Worm (Caenorhabditis elegans): ENCODE results near the gene Y4C6B.2.

DNA sequence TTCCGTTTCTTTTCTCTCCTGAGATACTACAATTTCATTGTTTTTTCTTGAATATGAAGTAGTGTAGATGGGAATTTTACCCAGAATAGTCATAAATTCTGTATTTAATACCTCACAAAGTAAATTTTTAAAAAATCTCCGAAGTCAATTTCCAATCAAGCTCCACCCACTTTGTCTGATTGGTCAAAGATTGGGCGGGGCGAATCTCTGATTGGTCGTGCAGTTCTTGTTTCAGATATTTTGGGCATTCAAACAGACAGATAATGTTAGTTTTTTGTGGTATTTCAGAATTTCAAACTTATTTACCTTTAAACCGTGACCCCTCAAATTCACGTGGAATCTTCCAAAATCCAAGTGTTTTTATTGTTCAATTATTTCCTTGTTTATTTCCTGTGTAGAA lies 21.2 kb downstream of the Y4C6B.2 start, which contains the start of gene F41H10.5:
- TF ChIP-seq ama-1 (optimal IDR thresholded peaks at IDR 0.05) (no peak), B0310.2 (tag; optimal IDR thresholded peaks at IDR 0.05) (no peak), ceh-36 (tag; optimal IDR thresholded peaks at IDR 0.05) (no peak), F13C5.2 (tag; optimal IDR thresholded peaks at IDR 0.05) (no peak), flt-1 (GFP tag; IDR thresholded peaks at IDR 0.05) (no peak), hmbx-1 (tag; optimal IDR thresholded peaks at IDR 0.05) (no peak), tbx-37 (GFP tag; conservative IDR thresholded peaks at IDR 0.05) (no peak), ceh-13 (GFP tag; optimal IDR thresholded peaks at IDR 0.05) (no peak), tra-4 (tag; optimal IDR thresholded peaks at IDR 0.05) (no peak), tbx-11 (GFP tag; IDR thresholded peaks at IDR 0.05) (no peak), pes-1 (GFP tag; IDR thresholded peaks at IDR 0.05) (no peak), hmg-4 (GFP tag; optimal IDR thresholded peaks at IDR 0.05) (no peak), ets-7 (tag; optimal IDR thresholded peaks at IDR 0.05) (no peak), sea-1 (GFP tag; conservative IDR thresholded peaks at IDR 0.05) (no peak)

Measured in whole organism, early embryonic.